Worm (Caenorhabditis elegans) whole organism, mixed stage, embryonic: ENCODE measurements around the gene W03F9.4.

Source experiments
- ceh-43 ChIP-seq: fragments of 200-800 bp; sonication (Bioruptor generic); optimal IDR thresholded peaks from 2 replicates; lab custom pipeline; 2018; ENCODE audit warnings: mild to moderate bottlenecking, missing genetic modification characterization, moderate library complexity, missing compliant biosample characterization
- ces-1 ChIP-seq: fragments of 150-350 bp; optimal IDR thresholded peaks from 2 replicates; lab custom pipeline; 2014; ENCODE audit warnings: missing biosample characterization, missing genetic modification reagents, missing genetic modification characterization
- elt-1 ChIP-seq: sonication (generic microtip); optimal IDR thresholded peaks from 2 replicates; lab custom pipeline; 2017; ENCODE audit warnings: missing genetic modification characterization, mild to moderate bottlenecking, missing compliant biosample characterization, antibody characterized with exemption, moderate library complexity, borderline replicate concordance; ENCODE audit not compliant: insufficient read depth
- elt-3 ChIP-seq: fragments of 150-350 bp; optimal IDR thresholded peaks from 2 replicates; lab custom pipeline; 2014; ENCODE audit warnings: missing biosample characterization, missing genetic modification characterization
- lin-32 ChIP-seq: fragments of 200-800 bp; sonication (Bioruptor generic); optimal IDR thresholded peaks from 2 replicates; lab custom pipeline; 2018; ENCODE audit warnings: mild to moderate bottlenecking, missing genetic modification characterization, missing compliant biosample characterization
- mab-5 ChIP-seq: fragments of 150-350 bp; optimal IDR thresholded peaks from 2 replicates; lab custom pipeline; 2014; ENCODE audit warnings: missing biosample characterization, missing genetic modification characterization
- nhr-12 ChIP-seq: fragments of 150-350 bp; optimal IDR thresholded peaks from 2 replicates; lab custom pipeline; 2014; ENCODE audit warnings: missing biosample characterization, missing genetic modification characterization
- snpc-4 ChIP-seq: fragments of 150-350 bp; optimal IDR thresholded peaks from 2 replicates; lab custom pipeline; 2014; ENCODE audit warnings: missing biosample characterization, missing genetic modification characterization
- sptf-1 ChIP-seq: sonication (generic microtip); optimal IDR thresholded peaks from 2 replicates; lab custom pipeline; 2017; ENCODE audit warnings: mild to moderate bottlenecking, missing genetic modification characterization, moderate library complexity, missing compliant biosample characterization
- unc-62 ChIP-seq: fragments of 150-350 bp; optimal IDR thresholded peaks from 2 replicates; lab custom pipeline; 2014; ENCODE audit warnings: missing biosample characterization, missing genetic modification reagents, missing genetic modification characterization
- zip-8 ChIP-seq: fragments of 150-350 bp; optimal IDR thresholded peaks from 2 replicates; lab custom pipeline; 2014; ENCODE audit warnings: missing biosample characterization, missing genetic modification characterization
- ztf-11 ChIP-seq: fragments of 150-350 bp; optimal IDR thresholded peaks from 2 replicates; lab custom pipeline; 2014; ENCODE audit warnings: missing biosample characterization, missing genetic modification characterization

DNA sequence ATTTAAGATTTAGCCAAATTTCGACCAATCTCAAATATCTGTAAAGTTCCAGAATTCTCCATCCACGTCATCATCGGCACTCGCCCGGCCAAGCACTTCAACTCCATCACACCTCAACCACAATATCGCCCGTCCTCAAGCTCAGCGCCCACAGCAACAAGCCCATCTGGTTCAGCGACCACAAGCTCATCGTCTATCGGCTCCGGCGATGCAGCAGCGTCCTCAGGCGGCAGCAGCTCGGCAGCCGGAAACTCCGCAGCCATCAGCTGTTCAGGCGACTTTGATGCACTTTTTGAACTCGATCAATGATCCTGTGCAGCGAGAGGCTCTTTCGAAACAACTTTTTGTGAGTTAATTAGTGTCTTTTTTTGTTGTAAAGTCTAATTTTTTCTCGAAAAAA lies 33.9 kb downstream of the W03F9.4 start:
- TF ChIP-seq unc-62 (GFP tag; lab: Kevin White, UChicago) = no peak
- no peak for TF ChIP-seq nhr-12 (tag; lab: Kevin White, UChicago)
- TF ChIP-seq zip-8 (tag; lab: Kevin White, UChicago) = no peak
- TF ChIP-seq mab-5 (tag; lab: Kevin White, UChicago) = no peak
- TF ChIP-seq ces-1 (GFP tag; lab: Kevin White, UChicago) = no peak
- no peak for TF ChIP-seq ztf-11 (tag; lab: Kevin White, UChicago)
- no peak for TF ChIP-seq elt-1
- no peak for TF ChIP-seq sptf-1 (tag; lab: Kevin White, UChicago)
- TF ChIP-seq lin-32 (GFP tag; lab: Kevin White, UChicago) = no peak
- no peak for TF ChIP-seq elt-3 (tag; lab: Kevin White, UChicago)
- no peak for TF ChIP-seq ceh-43 (GFP tag; lab: Kevin White, UChicago)
- TF ChIP-seq snpc-4 = no peak
